Worm (Caenorhabditis elegans) whole organism, L2 larva: ENCODE data around the gene odr-3.

Experiments used
- ama-1 ChIP-seq: fragments of 150-350 bp; optimal IDR thresholded peaks from 2 replicates; lab custom pipeline; 2018; ENCODE audit warnings: inconsistent platforms
- blmp-1 ChIP-seq: sonication (generic microtip); optimal IDR thresholded peaks from 2 replicates; lab custom pipeline; 2017; ENCODE audit warnings: missing genetic modification characterization, mild to moderate bottlenecking, missing compliant biosample characterization, antibody characterized with exemption, moderate library complexity; ENCODE audit not compliant: insufficient read depth
- ceh-16 ChIP-seq: fragments of 150-350 bp; optimal IDR thresholded peaks from 2 replicates; lab custom pipeline; 2014; ENCODE audit warnings: missing biosample characterization, missing genetic modification characterization
- lin-39 ChIP-seq: fragments of 150-350 bp; optimal IDR thresholded peaks from 2 replicates; lab custom pipeline; 2014; ENCODE audit warnings: missing biosample characterization, missing genetic modification reagents, missing genetic modification characterization

DNA sequence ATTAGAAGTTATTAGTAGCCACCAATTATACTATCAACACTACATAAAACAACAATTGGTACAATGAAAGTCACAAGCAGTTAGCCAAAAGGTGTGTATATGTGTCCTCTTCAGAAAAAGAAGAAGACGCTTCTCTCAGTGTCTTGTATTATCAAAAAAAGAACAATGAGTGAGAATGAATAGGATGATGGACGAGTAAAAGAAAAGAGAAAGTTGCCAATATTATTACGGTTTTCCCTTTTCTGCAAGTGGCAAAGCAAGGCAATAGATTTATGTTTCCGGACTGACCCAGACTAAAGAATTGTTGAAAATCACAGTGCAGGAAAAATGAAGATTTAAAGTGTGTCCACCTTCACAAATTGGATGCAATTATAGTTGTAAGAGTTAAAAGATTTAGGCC is 31.0 kb upstream of the odr-3 start:
- no peak for TF ChIP-seq lin-39
- TF ChIP-seq ama-1: no peak
- TF ChIP-seq blmp-1 (tag; lab: Kevin White, UChicago): peak; percentile 43
- no peak for TF ChIP-seq ceh-16 (tag; lab: Kevin White, UChicago)
